Worm (Caenorhabditis elegans): Measurements from ENCODE around the gene spe-39.

The spe-39 gene

DNA sequence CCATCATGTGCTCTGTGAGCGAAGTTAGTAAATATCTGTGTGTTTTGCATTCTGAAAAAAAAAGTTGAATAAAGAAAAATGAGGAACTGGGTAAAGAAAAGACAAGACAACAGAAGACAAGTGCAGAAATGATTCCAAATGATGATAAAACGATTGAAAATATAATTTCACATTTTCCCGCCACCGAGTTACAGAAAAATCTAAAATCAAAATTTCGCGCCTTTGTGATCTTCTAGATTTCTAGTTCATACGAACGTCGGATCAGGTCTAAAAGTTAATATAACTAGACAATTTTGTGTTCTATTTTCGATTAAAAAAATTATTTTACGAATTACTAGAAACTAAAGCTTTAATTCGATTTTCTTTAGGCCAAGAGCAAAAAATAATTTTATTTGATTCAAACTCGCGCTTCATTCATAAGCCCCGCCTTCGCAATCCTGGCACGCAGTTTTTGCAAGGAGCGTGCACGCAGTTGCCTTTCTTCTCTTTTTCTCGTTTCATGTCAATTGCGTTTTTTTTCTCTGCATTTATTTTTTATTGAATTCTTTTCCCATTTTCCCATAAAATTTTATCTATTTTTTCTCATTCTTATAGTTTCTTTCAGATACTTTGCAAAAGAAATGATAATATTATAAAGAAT, at the start of gene spe-39, which contains the start of gene spn-4:
spe-39 (plus strand) TSS at position 599 of the 640 bp plus-strand sequence.
spn-4 (minus strand) TSS at position 51 of the 640 bp plus-strand sequence.
- TF ChIP-seq med-1 (GFP tag; optimal IDR thresholded peaks at IDR 0.05; ENCODE audit: insufficient read depth) (peak; percentile 72), tab-1 (GFP tag; IDR thresholded peaks at IDR 0.05) (peak; percentile 66; the same call in 1 of the 2 replicates), cog-1 (tag; optimal IDR thresholded peaks at IDR 0.05) (no peak), T22C8.4 (GFP tag; IDR thresholded peaks at IDR 0.05) (no peak), ztf-23 (GFP tag; IDR thresholded peaks at IDR 0.05) (peak; percentile 51; the same call in 1 of the 2 replicates), flt-1 (GFP tag; IDR thresholded peaks at IDR 0.05) (peak; percentile 62), ztf-29 (GFP tag; IDR thresholded peaks at IDR 0.05) (peak; percentile 48; the same call in 1 of the 2 replicates), ref-1 (GFP tag; conservative IDR thresholded peaks at IDR 0.05) (no peak), klf-2 (GFP tag; conservative IDR thresholded peaks at IDR 0.05) (0 out of 2 replicates have a peak, but pooled peaks have one; percentile 50)

DNA sequence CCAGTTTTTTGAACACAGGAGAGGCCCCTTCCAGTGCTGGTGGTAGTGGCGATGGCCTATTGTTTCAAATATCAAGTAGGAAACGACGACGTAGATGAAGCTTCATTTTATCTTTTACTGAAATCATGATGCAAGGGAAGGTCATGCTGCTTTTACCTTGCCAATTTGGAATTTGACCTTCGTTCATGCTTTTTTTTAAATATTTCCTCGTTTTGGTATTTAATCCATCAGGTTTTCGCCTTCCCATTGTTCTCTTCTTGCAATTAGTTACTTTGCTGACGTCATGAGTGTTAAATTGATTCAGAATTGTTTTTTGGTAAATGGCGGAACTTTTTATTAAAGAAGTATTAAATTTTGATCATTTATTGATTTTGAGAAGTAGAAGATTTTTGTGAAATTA, 49.1 kb upstream of the spe-39 start:
- TF ChIP-seq klf-2 (GFP tag; conservative IDR thresholded peaks at IDR 0.05) (no peak), flt-1 (GFP tag; IDR thresholded peaks at IDR 0.05) (no peak), tab-1 (GFP tag; IDR thresholded peaks at IDR 0.05) (no peak), med-1 (GFP tag; optimal IDR thresholded peaks at IDR 0.05; ENCODE audit: insufficient read depth) (no peak), ref-1 (GFP tag; conservative IDR thresholded peaks at IDR 0.05) (no peak), ztf-23 (GFP tag; IDR thresholded peaks at IDR 0.05) (no peak), cog-1 (tag; optimal IDR thresholded peaks at IDR 0.05) (no peak), T22C8.4 (GFP tag; IDR thresholded peaks at IDR 0.05) (no peak), ztf-29 (GFP tag; IDR thresholded peaks at IDR 0.05) (no peak)

DNA sequence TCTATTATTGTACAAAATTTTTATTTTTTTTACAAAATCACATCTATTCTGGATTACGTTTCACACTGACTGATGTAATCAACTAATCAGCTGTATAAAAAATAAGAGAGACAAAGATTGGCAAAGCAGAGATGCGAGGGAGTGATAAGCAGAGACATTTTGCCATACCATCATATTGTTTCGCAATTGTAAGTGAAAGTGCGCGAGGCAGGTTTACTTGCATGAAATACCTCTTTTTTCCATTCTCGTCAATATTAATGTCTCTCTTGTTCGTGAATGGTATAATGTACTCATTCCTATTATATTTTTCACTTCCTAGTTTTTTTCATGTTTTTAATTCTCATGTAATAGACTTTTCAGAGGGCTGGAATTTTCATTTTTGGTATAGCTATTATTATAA, 48.4 kb upstream of the spe-39 start:
- TF ChIP-seq flt-1 (GFP tag; IDR thresholded peaks at IDR 0.05): no peak
- TF ChIP-seq ztf-29 (GFP tag; IDR thresholded peaks at IDR 0.05): no peak
- no peak for TF ChIP-seq cog-1 (tag; optimal IDR thresholded peaks at IDR 0.05)
- TF ChIP-seq tab-1 (GFP tag; IDR thresholded peaks at IDR 0.05): no peak
- no peak for TF ChIP-seq med-1 (GFP tag; optimal IDR thresholded peaks at IDR 0.05; ENCODE audit: insufficient read depth)
- TF ChIP-seq ref-1 (GFP tag; conservative IDR thresholded peaks at IDR 0.05): no peak
- TF ChIP-seq klf-2 (GFP tag; conservative IDR thresholded peaks at IDR 0.05): no peak
- TF ChIP-seq ztf-23 (GFP tag; IDR thresholded peaks at IDR 0.05): no peak
- TF ChIP-seq T22C8.4 (GFP tag; IDR thresholded peaks at IDR 0.05): no peak

DNA sequence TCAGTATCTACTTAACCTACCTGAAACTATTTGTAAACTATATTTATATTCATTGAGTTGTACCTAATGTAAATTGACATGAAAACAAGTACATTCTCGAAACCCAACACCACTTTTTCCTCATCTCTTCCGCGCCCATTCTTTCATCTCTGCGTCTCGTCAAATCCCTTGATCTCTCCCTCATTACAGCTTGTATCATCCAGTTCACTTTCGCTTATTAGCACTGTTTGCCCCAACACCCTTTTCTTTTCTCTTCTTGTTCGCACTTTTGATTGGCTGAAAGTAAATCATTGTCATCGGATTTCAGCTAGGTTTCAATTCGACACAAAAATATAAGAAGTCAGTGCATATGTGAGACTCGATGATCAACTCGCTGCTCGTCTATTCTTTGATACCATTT, 40.5 kb upstream of the spe-39 start, which contains the start of gene T25F10.3:
T25F10.3 (plus strand) TSS at position 308 of the 400 bp plus-strand sequence.
- TF ChIP-seq flt-1 (GFP tag; IDR thresholded peaks at IDR 0.05): no peak
- TF ChIP-seq tab-1 (GFP tag; IDR thresholded peaks at IDR 0.05): no peak
- no peak for TF ChIP-seq med-1 (GFP tag; optimal IDR thresholded peaks at IDR 0.05; ENCODE audit: insufficient read depth)
- TF ChIP-seq T22C8.4 (GFP tag; IDR thresholded peaks at IDR 0.05): no peak

DNA sequence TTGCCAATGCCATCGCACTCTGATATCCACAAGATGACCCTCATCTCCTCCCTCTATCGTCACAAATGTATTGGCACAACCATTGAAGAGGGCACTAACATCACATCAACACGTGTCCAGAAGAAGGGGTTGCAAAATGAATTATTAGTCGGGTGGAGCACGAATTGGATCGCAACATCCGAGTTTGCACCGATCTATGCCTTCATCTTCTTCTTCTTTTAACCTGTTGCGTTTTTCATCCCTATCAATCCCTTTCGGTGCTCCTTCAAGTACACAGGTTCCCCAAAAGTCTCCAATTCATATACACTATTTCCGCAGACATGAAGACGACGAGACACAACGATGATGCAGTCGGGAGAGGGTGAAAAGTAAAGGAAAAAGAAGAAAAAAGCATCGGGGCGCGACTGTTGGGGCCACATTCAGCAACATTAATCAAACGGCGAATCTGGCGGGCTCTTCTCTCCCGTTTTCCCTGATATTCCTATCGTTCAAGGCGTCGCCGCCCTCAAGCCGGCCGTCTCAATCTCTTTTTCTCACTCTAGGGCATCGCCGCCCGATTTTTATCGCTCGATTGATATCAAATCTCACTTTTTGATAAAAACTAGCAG, 33.7 kb upstream of the spe-39 start:
- TF ChIP-seq med-1 (GFP tag; optimal IDR thresholded peaks at IDR 0.05; ENCODE audit: insufficient read depth) (no peak), ztf-29 (GFP tag; IDR thresholded peaks at IDR 0.05) (no peak), ref-1 (GFP tag; conservative IDR thresholded peaks at IDR 0.05) (no peak), klf-2 (GFP tag; conservative IDR thresholded peaks at IDR 0.05) (0 out of 2 replicates have a peak, but pooled peaks have one; percentile 16), tab-1 (GFP tag; IDR thresholded peaks at IDR 0.05) (no peak), T22C8.4 (GFP tag; IDR thresholded peaks at IDR 0.05) (no peak), flt-1 (GFP tag; IDR thresholded peaks at IDR 0.05) (no peak)

ce11 chrV:6753257-6753656, 32.0 kb upstream of the spe-39 start:
- TF ChIP-seq cog-1 (tag; optimal IDR thresholded peaks at IDR 0.05) (no peak), flt-1 (GFP tag; IDR thresholded peaks at IDR 0.05) (no peak), ref-1 (GFP tag; conservative IDR thresholded peaks at IDR 0.05) (no peak), klf-2 (GFP tag; conservative IDR thresholded peaks at IDR 0.05) (no peak), tab-1 (GFP tag; IDR thresholded peaks at IDR 0.05) (no peak), T22C8.4 (GFP tag; IDR thresholded peaks at IDR 0.05) (no peak), med-1 (GFP tag; optimal IDR thresholded peaks at IDR 0.05; ENCODE audit: insufficient read depth) (no peak), ztf-23 (GFP tag; IDR thresholded peaks at IDR 0.05) (no peak), ztf-29 (GFP tag; IDR thresholded peaks at IDR 0.05) (no peak)

- no peak for TF ChIP-seq ref-1 (GFP tag; conservative IDR thresholded peaks at IDR 0.05)
- TF ChIP-seq ztf-23 (GFP tag; IDR thresholded peaks at IDR 0.05): no peak
- no peak for TF ChIP-seq cog-1 (tag; optimal IDR thresholded peaks at IDR 0.05)
- no peak for TF ChIP-seq ztf-29 (GFP tag; IDR thresholded peaks at IDR 0.05)
- TF ChIP-seq T22C8.4 (GFP tag; IDR thresholded peaks at IDR 0.05): no peak
- no peak for TF ChIP-seq tab-1 (GFP tag; IDR thresholded peaks at IDR 0.05)
- no peak for TF ChIP-seq klf-2 (GFP tag; conservative IDR thresholded peaks at IDR 0.05)
- TF ChIP-seq med-1 (GFP tag; optimal IDR thresholded peaks at IDR 0.05; ENCODE audit: insufficient read depth): no peak
- TF ChIP-seq flt-1 (GFP tag; IDR thresholded peaks at IDR 0.05): no peak
Observed at ce11 chrV:6758017-6758416, 27.2 kb upstream of the spe-39 start, which contains the start of gene dbl-1. Gene dbl-1 (plus strand): TSS chrV:6758135.

- TF ChIP-seq med-1 (GFP tag; optimal IDR thresholded peaks at IDR 0.05; ENCODE audit: insufficient read depth) (no peak), flt-1 (GFP tag; IDR thresholded peaks at IDR 0.05) (no peak), T22C8.4 (GFP tag; IDR thresholded peaks at IDR 0.05) (no peak), tab-1 (GFP tag; IDR thresholded peaks at IDR 0.05) (no peak), klf-2 (GFP tag; conservative IDR thresholded peaks at IDR 0.05) (no peak), ztf-23 (GFP tag; IDR thresholded peaks at IDR 0.05) (no peak), cog-1 (tag; optimal IDR thresholded peaks at IDR 0.05) (no peak), ztf-29 (GFP tag; IDR thresholded peaks at IDR 0.05) (no peak), ref-1 (GFP tag; conservative IDR thresholded peaks at IDR 0.05) (no peak)
Observed at ce11 chrV:6762361-6762760, 22.9 kb upstream of the spe-39 start, which contains the start of gene T25F10.4. Gene T25F10.4 (minus strand): TSS chrV:6762461.

DNA sequence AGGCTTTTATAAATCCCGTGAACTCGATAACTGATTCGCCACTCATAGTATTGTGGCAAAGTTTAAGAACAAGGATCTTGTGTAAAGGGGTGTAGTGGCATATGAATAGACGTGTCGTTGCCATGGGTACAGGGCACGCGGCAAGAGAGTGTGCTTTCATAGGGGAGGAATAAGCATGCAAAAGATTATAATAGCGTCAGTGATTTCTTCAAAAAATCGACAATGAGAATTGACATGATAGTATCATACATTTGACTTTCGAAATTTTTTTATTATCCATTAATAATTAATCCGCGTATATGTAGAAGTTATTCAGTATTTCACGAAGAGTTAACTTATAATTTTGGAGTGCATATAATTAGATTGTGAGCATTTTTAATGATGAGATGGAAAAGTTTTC, 20.3 kb upstream of the spe-39 start, which contains the start of gene bbs-8:
bbs-8 (minus strand) TSS at position 101 of the 400 bp plus-strand sequence.
- TF ChIP-seq med-1 (GFP tag; optimal IDR thresholded peaks at IDR 0.05; ENCODE audit: insufficient read depth) (no peak), ztf-23 (GFP tag; IDR thresholded peaks at IDR 0.05) (0 out of 2 replicates have a peak, but pooled peaks have one; percentile 2)
